Fruit fly (Drosophila melanogaster): ENCODE results near the gene CG16749.

The CG16749 gene

dm6 chr3R:9353276-9353652 lies 21.6 kb upstream of the CG16749 start (continued):
- TF ChIP-seq CG4318 (GFP tag; optimal IDR thresholded peaks at IDR 0.05) (peak; percentile 91), CG10669 (GFP tag; optimal IDR thresholded peaks at IDR 0.05) (peak; percentile 85), CG32006 (GFP tag; optimal IDR thresholded peaks at IDR 0.05) (peak; percentile 96), fkh (GFP tag; optimal IDR thresholded peaks at IDR 0.05) (peak; percentile 4), CG9139 (GFP tag; optimal IDR thresholded peaks at IDR 0.05) (peak; percentile 44), fd59A (GFP tag; optimal IDR thresholded peaks at IDR 0.05) (peak; percentile 72), CG6854 (GFP tag; optimal IDR thresholded peaks at IDR 0.05) (peak; percentile 62), fd85E (GFP tag; optimal IDR thresholded peaks at IDR 0.05) (no peak), acj6 (GFP tag; optimal IDR thresholded peaks at IDR 0.05) (peak; percentile 90), Eip75B (GFP tag; optimal IDR thresholded peaks at IDR 0.05) (peak; percentile 78), Eip93F (GFP tag; optimal IDR thresholded peaks at IDR 0.05) (peak; percentile 90)

dm6 chr3R:9352595-9353275 lies 21.1 kb upstream of the CG16749 start:
- TF ChIP-seq dsx (GFP tag; optimal IDR thresholded peaks at IDR 0.05; ENCODE audit: poor library complexity, severe bottlenecking) = peak; percentile 14
- no peak for TF ChIP-seq lz (GFP tag; optimal IDR thresholded peaks at IDR 0.05)
- TF ChIP-seq CG11902 (GFP tag; optimal IDR thresholded peaks at IDR 0.05) = no peak
- TF ChIP-seq Eip78C (GFP tag) = no peak
- TF ChIP-seq Lpt (GFP tag; optimal IDR thresholded peaks at IDR 0.05) = no peak
- no peak for TF ChIP-seq Hr38 (GFP tag; optimal IDR thresholded peaks at IDR 0.05)

- peak; percentile 28 for TF ChIP-seq fd59A (GFP tag; optimal IDR thresholded peaks at IDR 0.05)
- peak; percentile 58 for TF ChIP-seq Ets96B (tag; optimal IDR thresholded peaks at IDR 0.05)
- TF ChIP-seq eg (GFP tag; IDR thresholded peaks at IDR 0.05) = no peak
- peak; percentile 72 for TF ChIP-seq svp (GFP tag)
- peak; percentile 92 for TF ChIP-seq vri (GFP tag; optimal IDR thresholded peaks at IDR 0.05)
- TF ChIP-seq CG3032 (tag; optimal IDR thresholded peaks at IDR 0.05) = peak; percentile 29
- TF ChIP-seq lz (GFP tag; optimal IDR thresholded peaks at IDR 0.05) = peak; percentile 17
- TF ChIP-seq CG11902 (GFP tag; optimal IDR thresholded peaks at IDR 0.05) = peak; percentile 10
- TF ChIP-seq CG16779 (tag; optimal IDR thresholded peaks at IDR 0.05) = no peak
- peak; percentile 28 for TF ChIP-seq dac (GFP tag; optimal IDR thresholded peaks at IDR 0.05)
- peak; percentile 51 for TF ChIP-seq CG7368 (GFP tag; optimal IDR thresholded peaks at IDR 0.05)
- 0 out of 3 replicates have a peak, but pooled peaks have one; percentile 19 for TF ChIP-seq CG8119 (GFP tag; IDR thresholded peaks at IDR 0.05)
- peak in 1 of 2 experiments; percentile 25 for TF ChIP-seq ss (GFP tag; optimal IDR thresholded peaks at IDR 0.05)
- peak; percentile 65 for TF ChIP-seq CG10669 (GFP tag; optimal IDR thresholded peaks at IDR 0.05)
- TF ChIP-seq CG8632 (GFP tag; optimal IDR thresholded peaks at IDR 0.05) = peak; percentile 58
- TF ChIP-seq topi (GFP tag; optimal IDR thresholded peaks at IDR 0.05) = peak; percentile 57
- TF ChIP-seq Ets21C (GFP tag; optimal IDR thresholded peaks at IDR 0.05) = peak; percentile 25
- TF ChIP-seq Hr38 (GFP tag; optimal IDR thresholded peaks at IDR 0.05) = no peak
- TF ChIP-seq CG10631 (GFP tag; optimal IDR thresholded peaks at IDR 0.05) = peak; percentile 70
- peak in 1 of 2 experiments; percentile 81 for TF ChIP-seq salr (GFP tag; optimal IDR thresholded peaks at IDR 0.05)
- TF ChIP-seq CG6854 (GFP tag; optimal IDR thresholded peaks at IDR 0.05) = no peak
- no peak for TF ChIP-seq CG11294 (GFP tag; IDR thresholded peaks at IDR 0.05)
- peak; percentile 67 for TF ChIP-seq Sox14 (GFP tag; optimal IDR thresholded peaks at IDR 0.05)
- no peak for TF ChIP-seq CG15336 (GFP tag; IDR thresholded peaks at IDR 0.05)
- TF ChIP-seq CG6792 (GFP tag; optimal IDR thresholded peaks at IDR 0.05) = peak; percentile 4
- peak; percentile 51 for TF ChIP-seq CG34406 (GFP tag; optimal IDR thresholded peaks at IDR 0.05)
- no peak for TF ChIP-seq Gug (GFP tag; IDR thresholded peaks at IDR 0.05)
- TF ChIP-seq Hr4 (GFP tag; optimal IDR thresholded peaks at IDR 0.05) = peak; percentile 89
- TF ChIP-seq Sox102F (GFP tag; optimal IDR thresholded peaks at IDR 0.05) = peak; percentile 63
- peak; percentile 67 for TF ChIP-seq Lpt (GFP tag; optimal IDR thresholded peaks at IDR 0.05)
- TF ChIP-seq Met (GFP tag; optimal IDR thresholded peaks at IDR 0.05) = peak; percentile 68
- TF ChIP-seq net (GFP tag; optimal IDR thresholded peaks at IDR 0.05) = peak; percentile 83
- peak; percentile 47 for TF ChIP-seq CG31627 (GFP tag; optimal IDR thresholded peaks at IDR 0.05)
- TF ChIP-seq OdsH (GFP tag; optimal IDR thresholded peaks at IDR 0.05) = peak; percentile 76
Measured at dm6 chr3R:9351415-9352379, 20.0 kb upstream of the CG16749 start.

All from whole organism, prepupa.